Fruit fly (Drosophila melanogaster) whole organism, embryonic: Measurements from ENCODE around the gene CG7016.

Experiments
- CG10274 ChIP-seq: fragments of 200-800 bp; sonication (Bioruptor generic); optimal IDR thresholded peaks from 3 replicates; lab custom pipeline; 2017; ENCODE audit warnings: missing biosample characterization, mild to moderate bottlenecking, missing genetic modification characterization
- CG10543 ChIP-seq: fragments of 200-800 bp; sonication (Bioruptor generic); optimal IDR thresholded peaks from 3 replicates; lab custom pipeline; 2017; ENCODE audit warnings: missing biosample characterization, mild to moderate bottlenecking, missing genetic modification characterization, moderate library complexity
- CG1233 ChIP-seq: fragments of 200-800 bp; sonication (Bioruptor generic); optimal IDR thresholded peaks from 4 replicates; lab custom pipeline; 2018; ENCODE audit warnings: missing biosample characterization, mild to moderate bottlenecking, missing genetic modification characterization
- CG14710 ChIP-seq: fragments of 200-800 bp; sonication (Bioruptor generic); optimal IDR thresholded peaks from 3 replicates; lab custom pipeline; 2019; ENCODE audit warnings: missing biosample characterization, mild to moderate bottlenecking, missing genetic modification characterization, moderate library complexity
- CG14860 ChIP-seq: fragments of 200-800 bp; sonication (Bioruptor generic); IDR thresholded peaks from 3 replicates; pipeline ENCODE4 v1.3.6; 2022; ENCODE audit warnings: missing biosample characterization, missing genetic modification characterization; ENCODE audit not compliant: partially characterized antibody
- CG15011 ChIP-seq: fragments of 200-800 bp; sonication (Bioruptor generic); optimal IDR thresholded peaks from 3 replicates; lab custom pipeline; 2018; ENCODE audit warnings: missing biosample characterization, mild to moderate bottlenecking, missing genetic modification characterization
- CG1647 ChIP-seq: fragments of 200-800 bp; sonication (Bioruptor generic); optimal IDR thresholded peaks from 3 replicates; lab custom pipeline; 2016; ENCODE audit warnings: missing biosample characterization, missing genetic modification characterization
- CG16815 ChIP-seq: fragments of 200-800 bp; sonication (Bioruptor generic); optimal IDR thresholded peaks from 3 replicates; lab custom pipeline; 2017; ENCODE audit warnings: missing biosample characterization, mild to moderate bottlenecking, missing genetic modification characterization
- CG17568 ChIP-seq: fragments of 200-800 bp; sonication (Bioruptor generic); optimal IDR thresholded peaks from 2 replicates; lab custom pipeline; 2018; ENCODE audit warnings: missing biosample characterization, mild to moderate bottlenecking, missing genetic modification characterization, moderate library complexity
- CG1792 ChIP-seq: fragments of 200-800 bp; sonication (Bioruptor generic); optimal IDR thresholded peaks from 2 replicates; lab custom pipeline; 2016; ENCODE audit warnings: missing biosample characterization, missing genetic modification characterization
- CG30020 ChIP-seq: fragments of 200-800 bp; optimal IDR thresholded peaks from 2 replicates; lab custom pipeline; 2019; ENCODE audit warnings: missing biosample characterization, mild to moderate bottlenecking, missing genetic modification characterization, moderate library complexity
- CG3065 ChIP-seq: fragments of 200-800 bp; sonication (Bioruptor generic); optimal IDR thresholded peaks from 2 replicates; lab custom pipeline; 2016; ENCODE audit warnings: missing biosample characterization, missing genetic modification characterization
- CG3726 ChIP-seq: fragments of 200-800 bp; sonication (Bioruptor generic); IDR thresholded peaks from 3 replicates; pipeline ENCODE4, ENCODE4 v1.3.6; 2022; ENCODE audit warnings: missing biosample characterization, missing genetic modification characterization
- CG3847 ChIP-seq: fragments of 200-800 bp; sonication (Bioruptor generic); IDR thresholded peaks from 2 replicates; pipeline ENCODE4 v1.3.6; 2022; ENCODE audit warnings: missing biosample characterization, missing genetic modification characterization
- CG4404 ChIP-seq: fragments of 200-800 bp; sonication (Bioruptor generic); IDR thresholded peaks from 2 replicates; pipeline ENCODE4 v1.3.6; 2022; ENCODE audit warnings: missing biosample characterization, missing genetic modification characterization
- CG4820 ChIP-seq: fragments of 200-800 bp; sonication (Bioruptor generic); optimal IDR thresholded peaks from 3 replicates; lab custom pipeline; 2016; ENCODE audit warnings: missing biosample characterization, missing genetic modification characterization
- CG8281 ChIP-seq: fragments of 200-800 bp; sonication (Bioruptor generic); optimal IDR thresholded peaks from 2 replicates; lab custom pipeline; 2018; ENCODE audit warnings: missing biosample characterization, mild to moderate bottlenecking, missing genetic modification characterization, moderate library complexity
- CG8359 ChIP-seq: fragments of 200-800 bp; sonication (Bioruptor generic); optimal IDR thresholded peaks from 2 replicates; lab custom pipeline; 2017; ENCODE audit warnings: missing biosample characterization, mild to moderate bottlenecking, missing genetic modification characterization, borderline replicate concordance
- Camta ChIP-seq: fragments of 200-800 bp; sonication (Bioruptor generic); optimal IDR thresholded peaks from 2 replicates; lab custom pipeline; 2016; ENCODE audit warnings: missing biosample characterization, missing genetic modification characterization
- Hr39 ChIP-seq: fragments of >200 bp; optimal IDR thresholded peaks from 2 replicates; lab custom pipeline; 2017
- MESR4 ChIP-seq: fragments of 200-800 bp; sonication (Bioruptor generic); optimal IDR thresholded peaks from 2 replicates; lab custom pipeline; 2018; ENCODE audit warnings: missing biosample characterization, mild to moderate bottlenecking, missing genetic modification characterization, moderate library complexity
- Mad ChIP-seq: fragments of 200-800 bp; sonication (Bioruptor generic); optimal IDR thresholded peaks from 2 replicates; lab custom pipeline; 2016; ENCODE audit warnings: missing biosample characterization, missing genetic modification characterization
- Pdp1 ChIP-seq, 2 experiments: fragments of 200-800 bp; sonication (Bioruptor generic); optimal IDR thresholded peaks; 3 replicates each; lab custom pipeline; 2016; ENCODE audit warnings: missing biosample characterization in 2 of 2, missing genetic modification characterization in 2 of 2, mild to moderate bottlenecking in 1 of 2, moderate library complexity in 1 of 2
- Side ChIP-seq: fragments of 200-800 bp; sonication (Bioruptor generic); optimal IDR thresholded peaks from 2 replicates; lab custom pipeline; 2016; ENCODE audit warnings: missing biosample characterization, missing genetic modification characterization
- Xrp1 ChIP-seq: fragments of 200-800 bp; sonication (Bioruptor generic); IDR thresholded peaks from 2 replicates; pipeline ENCODE4 v1.3.6; 2022; ENCODE audit warnings: missing biosample characterization, missing genetic modification characterization
- bowl ChIP-seq: fragments of 200-800 bp; sonication (Bioruptor generic); IDR thresholded peaks from 2 replicates; pipeline ENCODE4 v1.3.6; 2022; ENCODE audit warnings: missing biosample characterization, missing genetic modification characterization
- bsh ChIP-seq, 2 experiments: fragments of 200-800 bp; sonication (Bioruptor generic); optimal IDR thresholded peaks; 2 replicates each; lab custom pipeline; 2017 to 2018; ENCODE audit warnings: mild to moderate bottlenecking in 2 of 2, missing biosample characterization in 2 of 2, missing genetic modification characterization in 2 of 2, moderate library complexity in 1 of 2
- chinmo ChIP-seq: fragments of 200-800 bp; sonication (Bioruptor generic); IDR thresholded peaks from 4 replicates; pipeline ENCODE4 v1.3.6; 2022; ENCODE audit warnings: missing biosample characterization, missing genetic modification characterization; ENCODE audit not compliant: partially characterized antibody
- ci ChIP-seq: fragments of 200-800 bp; sonication (Bioruptor generic); IDR thresholded peaks from 3 replicates; pipeline ENCODE4 v1.3.6; 2022; ENCODE audit warnings: missing biosample characterization, missing genetic modification characterization
- crp ChIP-seq, 2 experiments: fragments of 200-800 bp; sonication (Bioruptor generic); optimal IDR thresholded peaks; 2 replicates in 1 of 2; 3 replicates in 1 of 2; lab custom pipeline; 2017; ENCODE audit warnings: missing biosample characterization in 2 of 2, missing genetic modification characterization in 2 of 2, mild to moderate bottlenecking in 1 of 2, moderate library complexity in 1 of 2
- dmrt99B ChIP-seq: fragments of 200-800 bp; sonication (Bioruptor generic); optimal IDR thresholded peaks from 2 replicates; lab custom pipeline; 2018; ENCODE audit warnings: missing biosample characterization, mild to moderate bottlenecking, missing genetic modification characterization, moderate library complexity
- dpn ChIP-seq, 2 experiments: fragments of 200-800 bp; sonication (Bioruptor generic); optimal IDR thresholded peaks; 3 replicates each; lab custom pipeline; 2016; ENCODE audit warnings: missing biosample characterization in 2 of 2, missing genetic modification characterization in 2 of 2
- grau ChIP-seq: fragments of 200-800 bp; optimal IDR thresholded peaks from 3 replicates; lab custom pipeline; 2019; ENCODE audit warnings: missing biosample characterization, mild to moderate bottlenecking, missing genetic modification characterization, moderate library complexity
- ind ChIP-seq: fragments of 200-800 bp; sonication (Bioruptor generic); optimal IDR thresholded peaks from 3 replicates; lab custom pipeline; 2016; ENCODE audit warnings: missing biosample characterization, missing genetic modification characterization
- kay ChIP-seq: fragments of 200-800 bp; sonication (Bioruptor generic); optimal IDR thresholded peaks from 2 replicates; lab custom pipeline; 2016; ENCODE audit warnings: missing biosample characterization, missing genetic modification characterization
- ken ChIP-seq: fragments of 200-800 bp; sonication (Bioruptor generic); IDR thresholded peaks from 3 replicates; pipeline ENCODE4 v1.3.6; 2022; ENCODE audit warnings: missing biosample characterization, missing genetic modification characterization
- lbe ChIP-seq: fragments of 200-800 bp; sonication (Bioruptor generic); optimal IDR thresholded peaks from 2 replicates; lab custom pipeline; 2016; ENCODE audit warnings: missing biosample characterization, mild to moderate bottlenecking, missing genetic modification characterization
- pum ChIP-seq: fragments of 200-800 bp; sonication (Bioruptor generic); optimal IDR thresholded peaks from 2 replicates; lab custom pipeline; 2016; ENCODE audit warnings: missing biosample characterization, missing genetic modification characterization
- salm ChIP-seq: fragments of 200-800 bp; sonication (Bioruptor generic); optimal IDR thresholded peaks from 2 replicates; lab custom pipeline; 2018; ENCODE audit warnings: missing biosample characterization, mild to moderate bottlenecking, missing genetic modification characterization
- sna ChIP-seq: fragments of 200-800 bp; sonication (Bioruptor generic); IDR thresholded peaks from 2 replicates; pipeline ENCODE4 v1.3.6; 2022; ENCODE audit warnings: missing biosample characterization, missing genetic modification characterization; ENCODE audit not compliant: partially characterized antibody
- tin ChIP-seq: fragments of 200-800 bp; sonication (Bioruptor generic); optimal IDR thresholded peaks from 3 replicates; lab custom pipeline; 2016; ENCODE audit warnings: missing biosample characterization, missing genetic modification characterization
- usp ChIP-seq: fragments of >200 bp; optimal IDR thresholded peaks from 2 replicates; lab custom pipeline; 2017; ENCODE audit warnings: missing biosample characterization, missing genetic modification characterization
- vvl ChIP-seq: fragments of 200-800 bp; sonication (Bioruptor generic); IDR thresholded peaks from 2 replicates; pipeline ENCODE4 v1.3.6; 2022; ENCODE audit warnings: missing biosample characterization, missing genetic modification characterization
- zfh1 ChIP-seq: fragments of 200-800 bp; sonication (Bioruptor generic); IDR thresholded peaks from 3 replicates; pipeline ENCODE4 v1.3.6; 2022; ENCODE audit warnings: missing biosample characterization, missing genetic modification characterization

Gene CG7016

DNA sequence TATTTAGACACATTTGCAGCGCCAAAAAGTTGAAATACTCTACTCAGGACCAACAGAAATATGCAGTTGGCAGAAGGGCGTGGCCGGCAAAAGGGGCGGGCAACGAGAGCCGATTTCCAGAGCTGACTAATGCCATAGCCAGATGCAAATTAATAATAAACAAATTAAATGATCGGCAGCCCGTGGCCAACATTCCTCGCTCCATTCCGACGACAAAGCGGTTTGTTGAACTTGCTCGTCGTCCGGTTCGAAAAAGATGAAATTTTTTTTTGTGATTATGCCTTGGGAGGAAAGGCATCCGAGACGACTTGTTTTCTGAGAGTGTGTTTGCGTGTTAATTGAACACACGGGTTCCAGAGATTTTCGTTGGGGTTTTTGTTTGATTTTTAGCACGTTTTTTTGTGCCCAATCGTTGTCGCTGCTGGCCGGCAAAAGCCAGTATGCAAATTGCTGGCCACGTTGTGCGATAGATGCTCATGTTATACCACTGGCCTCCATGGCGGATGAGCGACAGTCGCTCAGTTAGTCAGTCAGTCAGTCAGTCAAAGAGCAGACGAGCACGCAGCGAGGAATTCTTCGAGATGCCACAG lies 26.7 kb downstream of the CG7016 start (continued):
- no peak for TF ChIP-seq CG15011 (GFP tag; lab: Kevin White, UChicago)
- TF ChIP-seq CG8359 (GFP tag; lab: Kevin White, UChicago): no peak
- TF ChIP-seq lbe (GFP tag; lab: Kevin White, UChicago): no peak
- no peak for TF ChIP-seq CG3847 (GFP tag; lab: Robert Waterston, UW)
- no peak for TF ChIP-seq kay
- peak; percentile 49 for TF ChIP-seq CG8281 (tag; lab: Kevin White, UChicago)
- no peak for TF ChIP-seq ind (GFP tag; lab: Kevin White, UChicago)
- no peak for TF ChIP-seq Camta (GFP tag; lab: Kevin White, UChicago)
- no peak for TF ChIP-seq zfh1 (GFP tag; lab: Robert Waterston, UW)
- TF ChIP-seq Side: no peak
- no peak for TF ChIP-seq CG17568
- TF ChIP-seq vvl (GFP tag; lab: Robert Waterston, UW): 0 out of 2 replicates have a peak, but pooled peaks have one; percentile 12
- 0 out of 4 replicates have a peak, but pooled peaks have one; percentile 70 for TF ChIP-seq chinmo
- TF ChIP-seq bowl: no peak
- peak in 1 of 2 experiments; percentile 20 for TF ChIP-seq Pdp1 (GFP tag; optimal IDR thresholded peaks at IDR 0.05; lab: Kevin White, UChicago)
- no peak for TF ChIP-seq CG3065 (GFP tag; lab: Kevin White, UChicago)
- peak; percentile 17 for TF ChIP-seq CG10543 (GFP tag; lab: Kevin White, UChicago)
- TF ChIP-seq Hr39 (lab: Kevin White, UChicago): no peak
- no peak for TF ChIP-seq usp (GFP tag; lab: Kevin White, UChicago)
- TF ChIP-seq CG14710 (tag; lab: Kevin White, UChicago): no peak
- TF ChIP-seq bsh (GFP tag; optimal IDR thresholded peaks at IDR 0.05; lab: Kevin White, UChicago): no peak
- TF ChIP-seq CG1792: no peak
- TF ChIP-seq CG1233 (GFP tag; lab: Kevin White, UChicago): no peak
- TF ChIP-seq crp (GFP tag; optimal IDR thresholded peaks at IDR 0.05; lab: Kevin White, UChicago): no peak
- no peak for TF ChIP-seq CG14860
- TF ChIP-seq Mad (GFP tag; lab: Kevin White, UChicago): no peak
- no peak for TF ChIP-seq tin (GFP tag; lab: Kevin White, UChicago)
- TF ChIP-seq CG3726: no peak
- TF ChIP-seq CG10274 (GFP tag; lab: Kevin White, UChicago): no peak
- no peak for TF ChIP-seq ken (GFP tag; lab: Robert Waterston, UW)
- no peak for TF ChIP-seq CG16815 (GFP tag; lab: Kevin White, UChicago)
- TF ChIP-seq salm (tag; lab: Kevin White, UChicago): no peak

dm6 chr3R:24890217-24890616 lies 27.5 kb downstream of the CG7016 start:
- TF ChIP-seq CG30020 (tag; lab: Kevin White, UChicago): no peak
- TF ChIP-seq MESR4: no peak
- no peak for TF ChIP-seq Xrp1
- TF ChIP-seq CG4404 (GFP tag; lab: Robert Waterston, UW): no peak
- TF ChIP-seq pum (GFP tag; lab: Kevin White, UChicago): no peak
- TF ChIP-seq CG4820 (GFP tag; lab: Kevin White, UChicago): no peak
- TF ChIP-seq CG16815 (GFP tag; lab: Kevin White, UChicago): no peak
- TF ChIP-seq CG1647 (GFP tag; lab: Kevin White, UChicago): no peak
- no peak for TF ChIP-seq sna (GFP tag; lab: Robert Waterston, UW)
- TF ChIP-seq dmrt99B (tag; lab: Kevin White, UChicago): no peak
- no peak for TF ChIP-seq dpn (GFP tag; optimal IDR thresholded peaks at IDR 0.05; lab: Kevin White, UChicago)
- no peak for TF ChIP-seq ci (GFP tag; lab: Robert Waterston, UW)
- no peak for TF ChIP-seq grau (tag; lab: Kevin White, UChicago)
